Fruit fly (Drosophila melanogaster) whole organism, prepupa: ENCODE measurements around the gene LysB.

Source experiments
- CG7368 ChIP-seq: fragments of 200-800 bp; sonication (Bioruptor generic); optimal IDR thresholded peaks from 3 replicates; lab custom pipeline; 2016; ENCODE audit warnings: missing biosample characterization, missing genetic modification characterization
- Smox ChIP-seq: fragments of 200-800 bp; sonication (Bioruptor generic); optimal IDR thresholded peaks from 3 replicates; lab custom pipeline; 2016; ENCODE audit warnings: missing biosample characterization, missing genetic modification characterization

- no peak for TF ChIP-seq CG7368 (GFP tag; lab: Kevin White, UChicago)
- TF ChIP-seq Smox (GFP tag; lab: Kevin White, UChicago), result no peak
Measured at dm6 chr3L:1212113-1212512, 4.9 kb downstream of the LysB start.
